Comparison of ENCODE assay signal across 1 fruit fly cellular context in the genomic region with DNA sequence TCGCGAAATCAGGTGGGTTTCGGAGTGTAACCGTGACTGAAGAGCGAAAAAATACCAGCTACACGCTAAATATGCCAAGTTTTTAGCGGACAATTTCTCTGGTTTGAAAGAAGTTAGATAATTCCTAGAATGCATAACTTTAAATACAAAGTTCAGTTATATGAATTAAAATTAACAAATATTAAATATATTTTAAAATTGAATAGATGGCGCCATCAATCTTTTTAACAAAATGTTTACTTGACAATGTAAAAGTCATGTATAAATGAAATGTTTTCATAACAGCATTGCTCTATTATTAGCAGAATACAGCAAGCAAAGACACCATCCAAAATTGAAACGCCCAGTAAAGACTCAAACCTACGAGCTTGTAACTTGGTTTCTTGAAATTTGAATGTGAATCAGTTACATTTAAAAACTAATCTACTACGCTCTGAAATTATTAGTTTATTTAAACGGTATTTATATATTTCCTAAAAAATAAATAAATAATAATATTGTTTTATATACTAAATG.
A peak's percentile ranks its signal among the peaks of the same experiment; 100 is the strongest.
TF ChIP-seq lines count a peak whose summit lies in the region.

A gene (minus strand): TSS at position 27 of the 516 bp plus-strand sequence.

TF ChIP-seq in whole organism, embryonic, 481 proteins besides CTCF, POLR2A, EP300 and RAD21 (continued from another document and continues in another):
- TF ChIP-seq CHES-1-like (GFP tag; optimal IDR thresholded peaks at IDR 0.05; lab: Kevin White, UChicago) (no peak), nau (GFP tag; optimal IDR thresholded peaks at IDR 0.05; lab: Kevin White, UChicago) (no peak), CG33557 (GFP tag; optimal IDR thresholded peaks at IDR 0.05; lab: Kevin White, UChicago) (no peak), Adf1 (GFP tag; IDR thresholded peaks at IDR 0.05; lab: Robert Waterston, UW) (no peak), Scr (GFP tag; IDR thresholded peaks at IDR 0.05; lab: Robert Waterston, UW; ENCODE audit: partially characterized antibody) (peak; percentile 34; the same call in 1 of the 2 replicates), Side (GFP tag; optimal IDR thresholded peaks at IDR 0.05; lab: Kevin White, UChicago) (no peak), CG7786 (GFP tag; optimal IDR thresholded peaks at IDR 0.05; lab: Kevin White, UChicago) (no peak), ken (GFP tag; IDR thresholded peaks at IDR 0.05; lab: Robert Waterston, UW) (no peak), Elba2 (GFP tag; optimal IDR thresholded peaks at IDR 0.05; lab: Kevin White, UChicago) (no peak), ranshi (GFP tag; IDR thresholded peaks at IDR 0.05; lab: Robert Waterston, UW) (no peak), CG2889 (GFP tag; IDR thresholded peaks at IDR 0.05; lab: Robert Waterston, UW) (no peak), H15 (GFP tag; IDR thresholded peaks at IDR 0.05; lab: Robert Waterston, UW) (no peak), Atf6 (GFP tag; IDR thresholded peaks at IDR 0.05; lab: Robert Waterston, UW) (no peak), jing (GFP tag; optimal IDR thresholded peaks at IDR 0.05; lab: Kevin White, UChicago) (no peak), CG11456 (GFP tag; IDR thresholded peaks at IDR 0.05; lab: Robert Waterston, UW) (no peak), CG4707 (GFP tag; optimal IDR thresholded peaks at IDR 0.05; lab: Kevin White, UChicago) (no peak), ro (GFP tag; IDR thresholded peaks at IDR 0.05; lab: Robert Waterston, UW) (no peak), gcm (GFP tag; optimal IDR thresholded peaks at IDR 0.05; lab: Kevin White, UChicago) (no peak), CG2712 (tag; optimal IDR thresholded peaks at IDR 0.05; lab: Kevin White, UChicago) (peak; percentile 35), CG12219 (GFP tag; optimal IDR thresholded peaks at IDR 0.05; lab: Kevin White, UChicago) (no peak), HmgD (GFP tag; optimal IDR thresholded peaks at IDR 0.05; lab: Kevin White, UChicago) (no peak), Bgb (GFP tag; IDR thresholded peaks at IDR 0.05; lab: Robert Waterston, UW; ENCODE audit: partially characterized antibody) (peak; percentile 20; the same call in 1 of the 2 replicates), CG43689 (GFP tag; IDR thresholded peaks at IDR 0.05; lab: Robert Waterston, UW) (no peak), pros (GFP tag; optimal IDR thresholded peaks at IDR 0.05; lab: Kevin White, UChicago) (no peak), CG10267 (tag; optimal IDR thresholded peaks at IDR 0.05; lab: Kevin White, UChicago) (peak; percentile 1), Meics (GFP tag; optimal IDR thresholded peaks at IDR 0.05; lab: Kevin White, UChicago) (no peak), Chrac-16 (GFP tag; optimal IDR thresholded peaks at IDR 0.05; lab: Kevin White, UChicago) (no peak), CG33213 (GFP tag; optimal IDR thresholded peaks at IDR 0.05; lab: Kevin White, UChicago) (no peak), CG11398 (GFP tag; optimal IDR thresholded peaks at IDR 0.05; lab: Kevin White, UChicago) (no peak), sisA (GFP tag; IDR thresholded peaks at IDR 0.05; lab: Robert Waterston, UW) (no peak), h (optimal IDR thresholded peaks at IDR 0.05; lab: Kevin White, UChicago) (no peak), CG11695 (GFP tag; IDR thresholded peaks at IDR 0.05; lab: Robert Waterston, UW) (no peak), CG18262 (tag; optimal IDR thresholded peaks at IDR 0.05; lab: Kevin White, UChicago) (no peak), sim (GFP tag; IDR thresholded peaks at IDR 0.05; lab: Robert Waterston, UW) (no peak), CG3281 (GFP tag; optimal IDR thresholded peaks at IDR 0.05; lab: Kevin White, UChicago) (no peak), MBD-R2 (GFP tag; IDR thresholded peaks at IDR 0.05; lab: Robert Waterston, UW) (0 out of 2 replicates have a peak, but pooled peaks have one; percentile 55), sens-2 (GFP tag; IDR thresholded peaks at IDR 0.05; lab: Robert Waterston, UW) (no peak), so (GFP tag; IDR thresholded peaks at IDR 0.05; lab: Robert Waterston, UW) (no peak), Ssrp (tag; optimal IDR thresholded peaks at IDR 0.05; lab: Kevin White, UChicago) (no peak), en (GFP tag; optimal IDR thresholded peaks at IDR 0.05; lab: Kevin White, UChicago) (no peak), CG10979 (tag; optimal IDR thresholded peaks at IDR 0.05; lab: Kevin White, UChicago) (no peak), br (optimal IDR thresholded peaks at IDR 0.05; lab: Kevin White, UChicago) (no peak), CG34376 (GFP tag; optimal IDR thresholded peaks at IDR 0.05; lab: Kevin White, UChicago) (no peak), btn (GFP tag; optimal IDR thresholded peaks at IDR 0.05; lab: Kevin White, UChicago) (no peak), CG11696 (GFP tag; IDR thresholded peaks at IDR 0.05; lab: Robert Waterston, UW) (no peak), unc-4 (GFP tag; IDR thresholded peaks at IDR 0.05; lab: Robert Waterston, UW; ENCODE audit: partially characterized antibody) (peak; percentile 47; the same call in 1 of the 2 replicates), fd96Cb (tag; optimal IDR thresholded peaks at IDR 0.05; lab: Kevin White, UChicago) (no peak), Lhr (GFP tag; optimal IDR thresholded peaks at IDR 0.05; lab: Kevin White, UChicago) (peak; percentile 15), CG6791 (GFP tag; IDR thresholded peaks at IDR 0.05; lab: Robert Waterston, UW; ENCODE audit: partially characterized antibody) (no peak), nmo (GFP tag; optimal IDR thresholded peaks at IDR 0.05; lab: Kevin White, UChicago) (peak; percentile 20), cas (GFP tag; IDR thresholded peaks at IDR 0.05; lab: Robert Waterston, UW) (no peak), CG16779 (GFP tag; IDR thresholded peaks at IDR 0.05; lab: Robert Waterston, UW) (no peak), Sry-δ (GFP tag; optimal IDR thresholded peaks at IDR 0.05; lab: Kevin White, UChicago) (no peak), trem (tag; optimal IDR thresholded peaks at IDR 0.05; lab: Kevin White, UChicago) (peak; percentile 51), nerfin-2 (GFP tag; IDR thresholded peaks at IDR 0.05; lab: Robert Waterston, UW; ENCODE audit: partially characterized antibody) (no peak), Dfd (GFP tag; optimal IDR thresholded peaks at IDR 0.05; lab: Kevin White, UChicago) (no peak), CG1647 (GFP tag; optimal IDR thresholded peaks at IDR 0.05; lab: Kevin White, UChicago) (no peak), gfzf (GFP tag; optimal IDR thresholded peaks at IDR 0.05; lab: Kevin White, UChicago) (peak; percentile 68), CG15269 (tag; optimal IDR thresholded peaks at IDR 0.05; lab: Kevin White, UChicago) (no peak), salm (tag; optimal IDR thresholded peaks at IDR 0.05; lab: Kevin White, UChicago) (no peak), shn (GFP tag; optimal IDR thresholded peaks at IDR 0.05; lab: Kevin White, UChicago) (no peak), Ravus (GFP tag; IDR thresholded peaks at IDR 0.05; lab: Robert Waterston, UW) (no peak), CG6689 (GFP tag; IDR thresholded peaks at IDR 0.05; lab: Robert Waterston, UW) (no peak), CG13123 (GFP tag; optimal IDR thresholded peaks at IDR 0.05; lab: Kevin White, UChicago) (no peak), bcd (GFP tag; optimal IDR thresholded peaks at IDR 0.05; lab: Kevin White, UChicago) (no peak), CG6654 (GFP tag; optimal IDR thresholded peaks at IDR 0.05; lab: Kevin White, UChicago) (no peak), CG6683 (GFP tag; optimal IDR thresholded peaks at IDR 0.05; lab: Kevin White, UChicago) (no peak), CG34224 (GFP tag; IDR thresholded peaks at IDR 0.05; lab: Robert Waterston, UW; ENCODE audit: partially characterized antibody) (no peak), mirr (GFP tag; optimal IDR thresholded peaks at IDR 0.05; lab: Kevin White, UChicago) (no peak), CG31365 (tag; optimal IDR thresholded peaks at IDR 0.05; lab: Kevin White, UChicago) (no peak), pzg (GFP tag; optimal IDR thresholded peaks at IDR 0.05; lab: Kevin White, UChicago) (peak; percentile 37), CG16863 (GFP tag; optimal IDR thresholded peaks at IDR 0.05; lab: Kevin White, UChicago) (no peak), CG11560 (tag; IDR thresholded peaks at IDR 0.05; lab: Robert Waterston, UW) (no peak), CG12942 (GFP tag; optimal IDR thresholded peaks at IDR 0.05; lab: Kevin White, UChicago) (no peak), ato (GFP tag; IDR thresholded peaks at IDR 0.05; lab: Robert Waterston, UW; ENCODE audit: partially characterized antibody) (no peak), ATbp (GFP tag; optimal IDR thresholded peaks at IDR 0.05; lab: Kevin White, UChicago) (no peak), CG2120 (GFP tag; optimal IDR thresholded peaks at IDR 0.05; lab: Kevin White, UChicago) (no peak), Hmr (GFP tag; optimal IDR thresholded peaks at IDR 0.05; lab: Kevin White, UChicago) (peak; percentile 23), CG17328 (GFP tag; IDR thresholded peaks at IDR 0.05; lab: Robert Waterston, UW) (no peak), chm (GFP tag; IDR thresholded peaks at IDR 0.05; lab: Robert Waterston, UW) (no peak), Jarid2 (GFP tag; optimal IDR thresholded peaks at IDR 0.05; lab: Kevin White, UChicago) (no peak), E2f2 (GFP tag; IDR thresholded peaks at IDR 0.05; lab: Robert Waterston, UW) (peak; percentile 12; the same call in 1 of the 2 replicates), BEAF-32 (GFP tag; optimal IDR thresholded peaks at IDR 0.05; lab: Kevin White, UChicago) (peak; percentile 39), slou (GFP tag; optimal IDR thresholded peaks at IDR 0.05; lab: Kevin White, UChicago) (no peak), CG17612 (GFP tag; IDR thresholded peaks at IDR 0.05; lab: Robert Waterston, UW) (no peak), knrl (GFP tag; IDR thresholded peaks at IDR 0.05; lab: Robert Waterston, UW; ENCODE audit: partially characterized antibody) (peak; percentile 25; the same call in 1 of the 3 replicates), hkb (optimal IDR thresholded peaks at IDR 0.05; lab: Kevin White, UChicago) (no peak), hkb (GFP tag; IDR thresholded peaks at IDR 0.05; lab: Robert Waterston, UW) (no peak), dpn (GFP tag; optimal IDR thresholded peaks at IDR 0.05; lab: Kevin White, UChicago) (no peak), CG31441 (GFP tag; IDR thresholded peaks at IDR 0.05; lab: Robert Waterston, UW) (no peak), gcm2 (GFP tag; optimal IDR thresholded peaks at IDR 0.05; lab: Kevin White, UChicago) (no peak), Sox102F (GFP tag; optimal IDR thresholded peaks at IDR 0.05; lab: Kevin White, UChicago) (no peak), CG7556 (GFP tag; optimal IDR thresholded peaks at IDR 0.05; lab: Kevin White, UChicago) (no peak), CG14710 (tag; optimal IDR thresholded peaks at IDR 0.05; lab: Kevin White, UChicago) (peak; percentile 20), CG2199 (GFP tag; IDR thresholded peaks at IDR 0.05; lab: Robert Waterston, UW) (no peak), CG1792 (GFP tag; optimal IDR thresholded peaks at IDR 0.05; lab: Kevin White, UChicago) (no peak), CG10543 (GFP tag; optimal IDR thresholded peaks at IDR 0.05; lab: Kevin White, UChicago) (no peak), sc (optimal IDR thresholded peaks at IDR 0.05; lab: Kevin White, UChicago) (no peak), sc (GFP tag; optimal IDR thresholded peaks at IDR 0.05; lab: Kevin White, UChicago) (no peak), CG6854 (GFP tag; optimal IDR thresholded peaks at IDR 0.05; lab: Kevin White, UChicago) (no peak), Poxn (GFP tag; IDR thresholded peaks at IDR 0.05; lab: Robert Waterston, UW) (no peak), ttk (GFP tag; IDR thresholded peaks at IDR 0.05; lab: Robert Waterston, UW) (no peak), CG17829 (tag; optimal IDR thresholded peaks at IDR 0.05; lab: Kevin White, UChicago) (no peak), crp (GFP tag; optimal IDR thresholded peaks at IDR 0.05; lab: Kevin White, UChicago) (peak in 1 of 2 experiments; percentile 55), CG16815 (GFP tag; optimal IDR thresholded peaks at IDR 0.05; lab: Kevin White, UChicago) (no peak), CG6813 (GFP tag; optimal IDR thresholded peaks at IDR 0.05; lab: Kevin White, UChicago) (no peak), CG4730 (GFP tag; IDR thresholded peaks at IDR 0.05; lab: Robert Waterston, UW) (no peak), Opbp (GFP tag; IDR thresholded peaks at IDR 0.05; lab: Robert Waterston, UW; ENCODE audit: partially characterized antibody) (peak; percentile 34; the same call in 1 of the 3 replicates), B-H1 (GFP tag; IDR thresholded peaks at IDR 0.05; lab: Robert Waterston, UW) (no peak), Dip3 (GFP tag; optimal IDR thresholded peaks at IDR 0.05; lab: Kevin White, UChicago) (no peak), Hr78 (GFP tag; optimal IDR thresholded peaks at IDR 0.05; lab: Kevin White, UChicago) (no peak), stwl (tag; optimal IDR thresholded peaks at IDR 0.05; lab: Kevin White, UChicago) (peak; percentile 24), CG4360 (GFP tag; IDR thresholded peaks at IDR 0.05; lab: Robert Waterston, UW) (no peak), CG18764 (GFP tag; optimal IDR thresholded peaks at IDR 0.05; lab: Kevin White, UChicago) (no peak), lmd (GFP tag; IDR thresholded peaks at IDR 0.05; lab: Robert Waterston, UW) (no peak), sima (GFP tag; optimal IDR thresholded peaks at IDR 0.05; lab: Kevin White, UChicago) (no peak), Dek (tag; optimal IDR thresholded peaks at IDR 0.05; lab: Kevin White, UChicago) (no peak), CG4617 (GFP tag; optimal IDR thresholded peaks at IDR 0.05; lab: Kevin White, UChicago; ENCODE audit: borderline replicate concordance) (peak; percentile 26), CG17186 (GFP tag; optimal IDR thresholded peaks at IDR 0.05; lab: Kevin White, UChicago) (peak; percentile 17), CG9876 (GFP tag; optimal IDR thresholded peaks at IDR 0.05; lab: Kevin White, UChicago) (no peak), Gsc (GFP tag; IDR thresholded peaks at IDR 0.05; lab: Robert Waterston, UW) (no peak), pita (GFP tag; optimal IDR thresholded peaks at IDR 0.05; lab: Kevin White, UChicago) (peak; percentile 75), row (GFP tag; IDR thresholded peaks at IDR 0.05; lab: Robert Waterston, UW) (peak; percentile 17; the same call in 1 of the 3 replicates), Dref (GFP tag; IDR thresholded peaks at IDR 0.05; lab: Robert Waterston, UW) (no peak), CG13287 (GFP tag; IDR thresholded peaks at IDR 0.05; lab: Robert Waterston, UW; ENCODE audit: partially characterized antibody) (peak; percentile 31; the same call in 1 of the 2 replicates), Oaz (GFP tag; IDR thresholded peaks at IDR 0.05; lab: Robert Waterston, UW) (no peak), CG30403 (GFP tag; optimal IDR thresholded peaks at IDR 0.05; lab: Kevin White, UChicago) (no peak), Nf-YB (GFP tag; optimal IDR thresholded peaks at IDR 0.05; lab: Kevin White, UChicago) (no peak), scrt (GFP tag; optimal IDR thresholded peaks at IDR 0.05; lab: Kevin White, UChicago) (no peak), TFAM (GFP tag; optimal IDR thresholded peaks at IDR 0.05; lab: Kevin White, UChicago) (no peak)
